Worm (Caenorhabditis elegans): ENCODE results near the gene Y48G9A.11.

DNA sequence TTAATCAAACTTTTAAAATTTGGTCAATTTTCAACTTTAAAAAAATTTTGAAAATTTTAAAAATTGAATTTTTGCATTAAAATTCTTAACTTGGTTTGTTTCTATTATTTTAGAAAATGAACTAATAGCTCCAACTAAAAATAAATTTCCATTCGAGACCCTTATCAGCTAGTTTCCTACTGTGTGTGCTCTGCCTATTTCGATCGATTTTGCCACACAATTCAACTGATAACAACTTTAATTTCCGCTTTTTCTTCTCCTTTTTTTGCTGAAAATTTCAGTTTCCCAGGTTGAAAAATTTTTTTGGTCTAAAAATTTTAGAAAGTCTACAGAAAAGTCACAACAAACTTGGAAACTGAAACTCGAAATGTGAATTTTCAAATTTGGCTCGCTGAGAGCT, 25.3 kb downstream of the Y48G9A.11 start:
- TF ChIP-seq nhr-12 (tag; optimal IDR thresholded peaks at IDR 0.05) (no peak), nhr-28 (tag; optimal IDR thresholded peaks at IDR 0.05) (no peak), mab-5 (tag; optimal IDR thresholded peaks at IDR 0.05) (no peak)

Data from whole organism, mixed stage, embryonic.